Fruit fly (Drosophila melanogaster) whole organism, wandering third instar larva: ENCODE data around the gene bam.

Source experiments
- Abd-B ChIP-seq: fragments of >200 bp; optimal IDR thresholded peaks from 2 replicates; lab custom pipeline; 2017; ENCODE audit warnings: missing biosample characterization, missing genetic modification characterization
- CG32264 ChIP-seq: fragments of 200-800 bp; sonication (Bioruptor generic); optimal IDR thresholded peaks from 2 replicates; lab custom pipeline; 2016; ENCODE audit warnings: missing biosample characterization, missing genetic modification characterization
- CG9705 ChIP-seq: fragments of 200-800 bp; sonication (Bioruptor generic); optimal IDR thresholded peaks from 2 replicates; lab custom pipeline; 2018; ENCODE audit warnings: missing biosample characterization, mild to moderate bottlenecking, missing genetic modification characterization
- CrebA ChIP-seq: fragments of 200-800 bp; sonication (Bioruptor generic); optimal IDR thresholded peaks from 2 replicates; lab custom pipeline; 2016; ENCODE audit warnings: missing biosample characterization, mild to moderate bottlenecking, missing genetic modification characterization, borderline replicate concordance
- Dfd ChIP-seq: fragments of >200 bp; optimal IDR thresholded peaks from 2 replicates; lab custom pipeline; 2017; ENCODE audit warnings: missing biosample characterization, missing genetic modification characterization
- Dif ChIP-seq: fragments of 200-275, 200-300 bp; sonication (Bioruptor generic); optimal IDR thresholded peaks from 2 replicates; lab custom pipeline; 2018; ENCODE audit warnings: missing biosample characterization, missing genetic modification characterization; ENCODE audit not compliant: partially characterized antibody
- GATAd ChIP-seq: sonication (Bioruptor generic); optimal IDR thresholded peaks from 2 replicates; lab custom pipeline; 2016; ENCODE audit warnings: missing biosample characterization, missing genetic modification characterization
- HLH106 ChIP-seq: fragments of 200-800 bp; optimal IDR thresholded peaks from 3 replicates; lab custom pipeline; 2019; ENCODE audit warnings: missing biosample characterization, mild to moderate bottlenecking, missing genetic modification characterization, moderate library complexity
- Hnf4 ChIP-seq: fragments of 200-800 bp; sonication (Bioruptor generic); optimal IDR thresholded peaks from 2 replicates; lab custom pipeline; 2016; ENCODE audit warnings: missing biosample characterization, mild to moderate bottlenecking, missing genetic modification characterization
- Hr78 ChIP-seq: fragments of >200 bp; optimal IDR thresholded peaks from 2 replicates; lab custom pipeline; 2017; ENCODE audit warnings: missing biosample characterization, missing genetic modification characterization
- Hr83 ChIP-seq: fragments of 200-300 bp; sonication (Bioruptor generic); optimal IDR thresholded peaks from 2 replicates; lab custom pipeline; 2016; ENCODE audit warnings: missing biosample characterization, mild to moderate bottlenecking, missing genetic modification characterization, moderate library complexity; ENCODE audit not compliant: poor library complexity, severe bottlenecking
- Jra ChIP-seq: sonication (Bioruptor generic); optimal IDR thresholded peaks from 2 replicates; lab custom pipeline; 2016; ENCODE audit warnings: missing biosample characterization, missing genetic modification characterization
- Mio ChIP-seq: sonication (Bioruptor generic); optimal IDR thresholded peaks from 2 replicates; lab custom pipeline; 2016; ENCODE audit warnings: missing biosample characterization, missing genetic modification characterization
- Myc ChIP-seq: fragments of >200 bp; optimal IDR thresholded peaks from 2 replicates; lab custom pipeline; 2017
- N ChIP-seq: fragments of >200 bp; optimal IDR thresholded peaks from 2 replicates; lab custom pipeline; 2018; ENCODE audit warnings: missing biosample characterization, missing external identifiers, missing genetic modification characterization
- OdsH ChIP-seq: fragments of 200-800 bp; sonication (Bioruptor generic); optimal IDR thresholded peaks from 2 replicates; lab custom pipeline; 2016; ENCODE audit warnings: missing biosample characterization, mild to moderate bottlenecking, missing genetic modification characterization
- Rel ChIP-seq, 2 experiments: fragments of 200-800 bp; sonication (Bioruptor generic) in 1 of 2; optimal IDR thresholded peaks; 2 replicates in 1 of 2; 3 replicates in 1 of 2; lab custom pipeline; 2016 to 2019; ENCODE audit warnings: mild to moderate bottlenecking in 2 of 2, missing biosample characterization in 2 of 2, missing genetic modification characterization in 2 of 2, moderate library complexity in 1 of 2
- Sp1 ChIP-seq: fragments of 200-800 bp; sonication (Bioruptor generic); optimal IDR thresholded peaks from 3 replicates; lab custom pipeline; 2019; ENCODE audit warnings: missing biosample characterization, mild to moderate bottlenecking, missing genetic modification characterization, moderate library complexity
- Vsx2 ChIP-seq: fragments of 200-300, 225-300 bp; sonication (Bioruptor generic); optimal IDR thresholded peaks from 2 replicates; lab custom pipeline; 2018; ENCODE audit warnings: missing biosample characterization, missing genetic modification characterization; ENCODE audit not compliant: partially characterized antibody
- br ChIP-seq: fragments of 200-800 bp; sonication (Bioruptor generic); optimal IDR thresholded peaks from 2 replicates; lab custom pipeline; 2016; ENCODE audit warnings: missing biosample characterization, missing genetic modification characterization
- brk ChIP-seq: fragments of 200-800 bp; sonication (Bioruptor generic); optimal IDR thresholded peaks from 2 replicates; lab custom pipeline; 2016; ENCODE audit warnings: missing biosample characterization, mild to moderate bottlenecking, missing genetic modification characterization
- dl ChIP-seq, 2 experiments: fragments of 175-275, 200-275 bp in 1 of 2; fragments of 200-275 bp in 1 of 2; sonication (Bioruptor generic); optimal IDR thresholded peaks; lab custom pipeline; 2018; ENCODE audit warnings: mild to moderate bottlenecking in 2 of 2, missing biosample characterization in 2 of 2, missing genetic modification characterization in 2 of 2, moderate library complexity in 2 of 2; ENCODE audit not compliant: partially characterized antibody in 2 of 2, insufficient read depth in 1 of 2
- dmrt93B ChIP-seq: fragments of 200-800 bp; sonication (Bioruptor generic); optimal IDR thresholded peaks from 2 replicates; lab custom pipeline; 2018; ENCODE audit warnings: missing biosample characterization, mild to moderate bottlenecking, missing genetic modification characterization
- dsf ChIP-seq: sonication (Bioruptor generic); optimal IDR thresholded peaks from 2 replicates; lab custom pipeline; 2016; ENCODE audit warnings: missing biosample characterization, missing genetic modification characterization, borderline replicate concordance
- ey ChIP-seq: fragments of 200-800 bp; sonication (Bioruptor generic); optimal IDR thresholded peaks from 2 replicates; lab custom pipeline; 2016; ENCODE audit warnings: missing biosample characterization, missing genetic modification characterization
- foxo ChIP-seq, 2 experiments: fragments of 200-800 bp; sonication (Bioruptor generic); optimal IDR thresholded peaks; 2 replicates in 1 of 2; 3 replicates in 1 of 2; lab custom pipeline; 2016 to 2017; ENCODE audit warnings: missing biosample characterization in 2 of 2, missing genetic modification characterization in 2 of 2
- fru ChIP-seq: fragments of 200-800 bp; sonication (Bioruptor generic); optimal IDR thresholded peaks from 3 replicates; lab custom pipeline; 2016; ENCODE audit warnings: missing biosample characterization, mild to moderate bottlenecking, missing genetic modification characterization
- h ChIP-seq: fragments of 200-800 bp; sonication (Bioruptor generic); optimal IDR thresholded peaks from 3 replicates; lab custom pipeline; 2016; ENCODE audit warnings: missing biosample characterization, mild to moderate bottlenecking, missing genetic modification characterization
- jim ChIP-seq: fragments of 175-275, 200-325 bp; sonication (Bioruptor generic); optimal IDR thresholded peaks from 2 replicates; lab custom pipeline; 2016; ENCODE audit warnings: missing biosample characterization, mild to moderate bottlenecking, missing genetic modification characterization
- lola ChIP-seq: fragments of >200 bp; optimal IDR thresholded peaks from 2 replicates; lab custom pipeline; 2017; ENCODE audit warnings: missing biosample characterization, missing genetic modification characterization
- pan ChIP-seq: fragments of >200 bp; optimal IDR thresholded peaks from 2 replicates; lab custom pipeline; 2017
- psq ChIP-seq: fragments of 200-800 bp; sonication (Bioruptor generic); optimal IDR thresholded peaks from 3 replicates; lab custom pipeline; 2017; ENCODE audit warnings: missing biosample characterization, mild to moderate bottlenecking, missing genetic modification characterization, moderate library complexity
- rgr ChIP-seq: fragments of 200-800 bp; sonication (Bioruptor generic); optimal IDR thresholded peaks from 3 replicates; lab custom pipeline; 2016; ENCODE audit warnings: missing biosample characterization, mild to moderate bottlenecking, missing genetic modification characterization
- sage ChIP-seq: fragments of 200-800 bp; sonication (Bioruptor generic); optimal IDR thresholded peaks from 2 replicates; lab custom pipeline; 2016; ENCODE audit warnings: missing biosample characterization, mild to moderate bottlenecking, missing genetic modification characterization
- sv ChIP-seq: fragments of 200-800 bp; sonication (Bioruptor generic); optimal IDR thresholded peaks from 3 replicates; lab custom pipeline; 2016; ENCODE audit warnings: missing biosample characterization, missing genetic modification characterization
- tai ChIP-seq: sonication (Bioruptor generic); optimal IDR thresholded peaks from 2 replicates; lab custom pipeline; 2016; ENCODE audit warnings: missing biosample characterization, missing genetic modification characterization
- usp ChIP-seq: fragments of >200 bp; optimal IDR thresholded peaks from 2 replicates; lab custom pipeline; 2017; ENCODE audit warnings: missing biosample characterization, missing genetic modification characterization
- woc ChIP-seq: sonication (Bioruptor generic); optimal IDR thresholded peaks from 2 replicates; lab custom pipeline; 2016; ENCODE audit warnings: missing biosample characterization, mild to moderate bottlenecking, missing genetic modification characterization

bam gene

dm6 chr3R:25249145-25250141 lies 4.5 kb upstream of the bam start, which contains the start of gene Nup358:
TSS of gene Nup358 (plus strand) at chr3R:25249348.
- TF ChIP-seq pan = no peak
- TF ChIP-seq Sp1 = peak; percentile 5
- TF ChIP-seq Rel (GFP tag; optimal IDR thresholded peaks at IDR 0.05; lab: Kevin White, UChicago) = no peak
- TF ChIP-seq Rel (tag; optimal IDR thresholded peaks at IDR 0.05; lab: Kevin White, UChicago) = peak; percentile 18
- TF ChIP-seq, all 38 proteins: peak for 2

- TF ChIP-seq CG9705 (GFP tag; lab: Kevin White, UChicago) = peak; percentile 99
- TF ChIP-seq dsf (GFP tag; lab: Kevin White, UChicago) = peak; percentile 79
- peak; percentile 89 for TF ChIP-seq GATAd (GFP tag; lab: Kevin White, UChicago)
- peak; percentile 90 for TF ChIP-seq ey (GFP tag; lab: Kevin White, UChicago)
- peak; percentile 95 for TF ChIP-seq OdsH (GFP tag; lab: Kevin White, UChicago)
- peak; percentile 99 for TF ChIP-seq rgr (GFP tag; lab: Kevin White, UChicago)
- TF ChIP-seq usp (GFP tag; lab: Kevin White, UChicago) = no peak
- TF ChIP-seq HLH106 (tag; lab: Kevin White, UChicago) = peak; percentile 96
- no peak for TF ChIP-seq Abd-B
- peak; percentile 25 for TF ChIP-seq Myc (lab: Kevin White, UChicago)
- TF ChIP-seq sage (GFP tag; lab: Kevin White, UChicago) = peak; percentile 66
- TF ChIP-seq psq (GFP tag; lab: Kevin White, UChicago) = peak; percentile 89
- peak; percentile 97 for TF ChIP-seq Sp1
- TF ChIP-seq Jra = no peak
- no peak for TF ChIP-seq N (GFP tag; lab: Kevin White, UChicago)
- no peak for TF ChIP-seq pan
- peak; percentile 99 for TF ChIP-seq Hr83 (GFP tag; lab: Kevin White, UChicago)
- no peak for TF ChIP-seq tai
- no peak for TF ChIP-seq Vsx2 (GFP tag; lab: Kevin White, UChicago)
- TF ChIP-seq Dif (GFP tag; lab: Kevin White, UChicago) = no peak
- TF ChIP-seq jim (GFP tag; lab: Kevin White, UChicago) = peak; percentile 7
- TF ChIP-seq dmrt93B (GFP tag; lab: Kevin White, UChicago) = peak; percentile 99
- TF ChIP-seq brk = no peak
- peak; percentile 77 for TF ChIP-seq woc (GFP tag; lab: Kevin White, UChicago)
- TF ChIP-seq dl (GFP tag; optimal IDR thresholded peaks at IDR 0.05; lab: Kevin White, UChicago; ENCODE audit: insufficient read depth in 1 of 2, partially characterized antibody in 2 of 2) = no peak
- TF ChIP-seq CrebA (GFP tag; lab: Kevin White, UChicago) = no peak
- peak; percentile 96 for TF ChIP-seq fru
- TF ChIP-seq h (GFP tag; lab: Kevin White, UChicago) = peak; percentile 96
- no peak for TF ChIP-seq Dfd (GFP tag; lab: Kevin White, UChicago)
- peak; percentile 91 for TF ChIP-seq CG32264
- TF ChIP-seq sv (GFP tag; lab: Kevin White, UChicago) = peak; percentile 96
- TF ChIP-seq Mio (GFP tag; lab: Kevin White, UChicago) = peak; percentile 92
- TF ChIP-seq foxo (GFP tag; optimal IDR thresholded peaks at IDR 0.05; lab: Kevin White, UChicago) = peak; percentile 81 to 97
- peak; percentile 98 for TF ChIP-seq br (GFP tag; lab: Kevin White, UChicago)
- no peak for TF ChIP-seq Hnf4
- TF ChIP-seq lola = no peak
- TF ChIP-seq Rel (GFP tag; optimal IDR thresholded peaks at IDR 0.05; lab: Kevin White, UChicago) = peak; percentile 53
- peak; percentile 83 for TF ChIP-seq Rel (tag; optimal IDR thresholded peaks at IDR 0.05; lab: Kevin White, UChicago)
- no peak for TF ChIP-seq Hr78 (GFP tag; lab: Kevin White, UChicago)
Measured at dm6 chr3R:25247379-25247869, 2.5 kb upstream of the bam start, which contains the start of the genes RpS27 and Nup37. TSS of gene RpS27 (minus strand) at chr3R:25247514. TSS of gene Nup37 (plus strand) at chr3R:25247658.
